Worm (Caenorhabditis elegans) whole organism, late embryonic: ENCODE results near the gene F48E8.3.

ENCODE experiments used
- ceh-24 ChIP-seq: sonication (generic microtip); optimal IDR thresholded peaks from 2 replicates; lab custom pipeline; 2016; ENCODE audit warnings: mild to moderate bottlenecking, missing genetic modification characterization, missing compliant biosample characterization
- ets-4 ChIP-seq: sonication (generic microtip); optimal IDR thresholded peaks from 2 replicates; lab custom pipeline; 2016; ENCODE audit warnings: missing genetic modification characterization, missing compliant biosample characterization
- fkh-10 ChIP-seq: fragments of 150-350 bp; optimal IDR thresholded peaks from 2 replicates; lab custom pipeline; 2014; ENCODE audit warnings: missing biosample characterization, missing genetic modification reagents, missing genetic modification characterization
- lin-11 ChIP-seq: fragments of 200-800 bp; sonication (Bioruptor generic); optimal IDR thresholded peaks from 2 replicates; lab custom pipeline; 2018; ENCODE audit warnings: mild to moderate bottlenecking, missing genetic modification characterization, missing compliant biosample characterization

DNA sequence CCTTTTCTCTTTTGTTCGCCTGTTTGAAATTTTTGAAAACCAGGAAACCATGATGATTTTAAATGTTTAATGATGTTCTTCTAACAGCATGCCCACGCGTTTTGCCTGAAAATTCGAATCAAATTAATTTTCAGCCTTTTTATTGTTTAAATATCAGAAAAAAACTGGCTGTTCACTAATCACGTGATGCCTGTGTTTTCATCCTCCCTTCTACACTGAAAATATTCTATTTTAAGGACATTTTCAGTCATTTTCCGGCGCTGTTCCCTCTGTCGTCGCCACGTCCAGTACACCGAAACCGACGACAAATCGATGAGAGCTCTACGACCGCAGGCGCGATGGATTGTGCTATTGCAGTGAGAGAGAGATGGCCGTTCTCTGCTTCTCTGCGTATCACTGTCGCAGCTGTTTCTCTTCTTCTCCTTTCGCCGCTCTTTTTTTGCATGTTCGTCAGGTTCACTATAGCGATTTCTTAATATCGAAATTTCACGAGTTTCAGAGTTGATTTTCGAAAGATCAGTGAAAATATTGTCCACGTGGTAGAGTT lies 11.3 kb upstream of the F48E8.3 start, which contains the start of gene F48E8.8:
- no peak for TF ChIP-seq fkh-10 (GFP tag; lab: Kevin White, UChicago)
- no peak for TF ChIP-seq ets-4 (tag; lab: Kevin White, UChicago)
- no peak for TF ChIP-seq lin-11 (tag; lab: Kevin White, UChicago)
- TF ChIP-seq ceh-24 (tag; lab: Kevin White, UChicago) = no peak
